Fruit fly (Drosophila melanogaster) whole organism, embryonic: ENCODE data around the gene CG12998.

Experiments used
- BtbVII ChIP-seq: fragments of 200-800 bp; sonication (Bioruptor generic); optimal IDR thresholded peaks from 3 replicates; lab custom pipeline; 2017; ENCODE audit warnings: missing biosample characterization, mild to moderate bottlenecking, missing genetic modification characterization
- CG10321 ChIP-seq: fragments of 200-800 bp; sonication (Bioruptor generic); IDR thresholded peaks from 2 replicates; pipeline ENCODE4 v1.3.6; 2022; ENCODE audit warnings: missing biosample characterization, missing genetic modification characterization
- CG10431 ChIP-seq: fragments of 200-800 bp; sonication (Bioruptor generic); optimal IDR thresholded peaks from 3 replicates; lab custom pipeline; 2018; ENCODE audit warnings: missing biosample characterization, mild to moderate bottlenecking, missing genetic modification characterization
- CG11456 ChIP-seq: fragments of 200-800 bp; sonication (Bioruptor generic); IDR thresholded peaks from 3 replicates; pipeline ENCODE4 v1.3.6; 2022; ENCODE audit warnings: missing biosample characterization, missing genetic modification characterization
- CG12155 ChIP-seq: fragments of 200-800 bp; sonication (Bioruptor generic); optimal IDR thresholded peaks from 3 replicates; lab custom pipeline; 2016; ENCODE audit warnings: missing biosample characterization, missing genetic modification characterization
- CG14667 ChIP-seq: fragments of 200-800 bp; sonication (Bioruptor generic); IDR thresholded peaks from 2 replicates; pipeline ENCODE4 v1.3.6; 2022; ENCODE audit warnings: missing biosample characterization, missing genetic modification characterization
- CG15269 ChIP-seq: fragments of 200-800 bp; sonication (Bioruptor generic); optimal IDR thresholded peaks from 2 replicates; lab custom pipeline; 2018; ENCODE audit warnings: missing biosample characterization, mild to moderate bottlenecking, missing genetic modification characterization, moderate library complexity
- CG16863 ChIP-seq: fragments of 200-800 bp; sonication (Bioruptor generic); optimal IDR thresholded peaks from 3 replicates; lab custom pipeline; 2016; ENCODE audit warnings: missing biosample characterization, missing genetic modification characterization
- CG17359 ChIP-seq: fragments of 200-800 bp; sonication (Bioruptor generic); optimal IDR thresholded peaks from 3 replicates; lab custom pipeline; 2018; ENCODE audit warnings: missing biosample characterization, mild to moderate bottlenecking, missing genetic modification characterization, moderate library complexity
- CG18764 ChIP-seq: fragments of 200-800 bp; sonication (Bioruptor generic); optimal IDR thresholded peaks from 3 replicates; lab custom pipeline; 2016; ENCODE audit warnings: missing biosample characterization, missing genetic modification characterization
- CG31224 ChIP-seq: fragments of 200-800 bp; sonication (Bioruptor generic); IDR thresholded peaks from 2 replicates; pipeline ENCODE4 v1.3.6; 2022; ENCODE audit warnings: missing biosample characterization, missing genetic modification characterization
- CG31365 ChIP-seq: fragments of 200-800 bp; sonication (Bioruptor generic); optimal IDR thresholded peaks from 2 replicates; lab custom pipeline; 2018; ENCODE audit warnings: missing biosample characterization, mild to moderate bottlenecking, missing genetic modification characterization
- CG3847 ChIP-seq: fragments of 200-800 bp; sonication (Bioruptor generic); IDR thresholded peaks from 2 replicates; pipeline ENCODE4 v1.3.6; 2022; ENCODE audit warnings: missing biosample characterization, missing genetic modification characterization
- CG43689 ChIP-seq: fragments of 200-800 bp; sonication (Bioruptor generic); IDR thresholded peaks from 2 replicates; pipeline ENCODE4 v1.3.6; 2022; ENCODE audit warnings: missing biosample characterization, missing genetic modification characterization
- CG4424 ChIP-seq: fragments of 200-800 bp; sonication (Bioruptor generic); optimal IDR thresholded peaks from 3 replicates; lab custom pipeline; 2016; ENCODE audit warnings: missing biosample characterization, missing genetic modification characterization
- CG6654 ChIP-seq: fragments of 200-800 bp; sonication (Bioruptor generic); optimal IDR thresholded peaks from 2 replicates; lab custom pipeline; 2017; ENCODE audit warnings: missing biosample characterization, mild to moderate bottlenecking, missing genetic modification characterization
- CG9609 ChIP-seq: fragments of 200-800 bp; sonication (Bioruptor generic); optimal IDR thresholded peaks from 3 replicates; lab custom pipeline; 2016; ENCODE audit warnings: missing biosample characterization, missing genetic modification characterization
- CG9797 ChIP-seq: fragments of 200-800 bp; sonication (Bioruptor generic); optimal IDR thresholded peaks from 3 replicates; lab custom pipeline; 2018; ENCODE audit warnings: missing biosample characterization, mild to moderate bottlenecking, missing genetic modification characterization
- Elba2 ChIP-seq: fragments of 200-800 bp; sonication (Bioruptor generic); optimal IDR thresholded peaks from 3 replicates; lab custom pipeline; 2016; ENCODE audit warnings: missing biosample characterization, missing genetic modification characterization
- Ets97D ChIP-seq: fragments of 200-800 bp; sonication (Bioruptor generic); optimal IDR thresholded peaks from 3 replicates; lab custom pipeline; 2016; ENCODE audit warnings: missing biosample characterization, missing genetic modification characterization
- Fer3 ChIP-seq: fragments of 200-800 bp; sonication (Bioruptor generic); optimal IDR thresholded peaks from 2 replicates; lab custom pipeline; 2018; ENCODE audit warnings: missing biosample characterization, mild to moderate bottlenecking, missing genetic modification characterization, moderate library complexity
- H15 ChIP-seq: fragments of 200-800 bp; sonication (Bioruptor generic); IDR thresholded peaks from 3 replicates; pipeline ENCODE4 v1.3.6; 2022; ENCODE audit warnings: missing biosample characterization, missing genetic modification characterization
- HLH4C ChIP-seq: fragments of 200-800 bp; sonication (Bioruptor generic); IDR thresholded peaks from 3 replicates; pipeline ENCODE4 v1.3.6; 2022; ENCODE audit warnings: missing biosample characterization, missing genetic modification characterization; ENCODE audit not compliant: partially characterized antibody
- Lhr ChIP-seq: fragments of 200-800 bp; sonication (Bioruptor generic); optimal IDR thresholded peaks from 3 replicates; lab custom pipeline; 2017; ENCODE audit warnings: mild to moderate bottlenecking, missing biosample characterization, missing genetic modification reagents, missing genetic modification characterization
- Lim3 ChIP-seq: fragments of 200-800 bp; sonication (Bioruptor generic); IDR thresholded peaks from 2 replicates; pipeline ENCODE4 v1.3.6; 2022; ENCODE audit warnings: missing biosample characterization, missing genetic modification characterization
- Max ChIP-seq: fragments of 200-800 bp; sonication (Bioruptor generic); optimal IDR thresholded peaks from 2 replicates; lab custom pipeline; 2016; ENCODE audit warnings: missing biosample characterization, mild to moderate bottlenecking, missing genetic modification characterization
- Nf-YB ChIP-seq: fragments of 200-800 bp; sonication (Bioruptor generic); optimal IDR thresholded peaks from 3 replicates; lab custom pipeline; 2019; ENCODE audit warnings: missing biosample characterization, mild to moderate bottlenecking, missing genetic modification characterization, moderate library complexity
- Opbp ChIP-seq: fragments of 200-800 bp; sonication (Bioruptor generic); IDR thresholded peaks from 3 replicates; pipeline ENCODE4 v1.3.6; 2022; ENCODE audit warnings: missing biosample characterization, missing genetic modification characterization; ENCODE audit not compliant: partially characterized antibody
- PHDP ChIP-seq: fragments of 200-800 bp; sonication (Bioruptor generic); optimal IDR thresholded peaks from 3 replicates; lab custom pipeline; 2018; ENCODE audit warnings: missing biosample characterization, mild to moderate bottlenecking, missing genetic modification characterization, moderate library complexity
- Rx ChIP-seq: fragments of 200-800 bp; sonication (Bioruptor generic); IDR thresholded peaks from 2 replicates; pipeline ENCODE4 v1.3.6; 2022; ENCODE audit warnings: missing biosample characterization, missing genetic modification characterization
- Sry-δ ChIP-seq: fragments of 200-800 bp; sonication (Bioruptor generic); optimal IDR thresholded peaks from 2 replicates; lab custom pipeline; 2016; ENCODE audit warnings: missing biosample characterization, missing genetic modification characterization
- Vsx1 ChIP-seq: fragments of 200-800 bp; sonication (Bioruptor generic); optimal IDR thresholded peaks from 2 replicates; lab custom pipeline; 2017; ENCODE audit warnings: missing biosample characterization, mild to moderate bottlenecking, missing genetic modification characterization, missing genetic modification reagents
- Xbp1 ChIP-seq: fragments of 200-800 bp; sonication (Bioruptor generic); optimal IDR thresholded peaks from 3 replicates; lab custom pipeline; 2016; ENCODE audit warnings: missing biosample characterization, mild to moderate bottlenecking, missing genetic modification characterization
- ac ChIP-seq: fragments of 200-800 bp; sonication (Bioruptor generic); optimal IDR thresholded peaks from 3 replicates; lab custom pipeline; 2017; ENCODE audit warnings: missing biosample characterization, mild to moderate bottlenecking, missing genetic modification characterization
- amos ChIP-seq: fragments of 200-800 bp; sonication (Bioruptor generic); IDR thresholded peaks from 2 replicates; pipeline ENCODE4 v1.3.6; 2022; ENCODE audit warnings: missing biosample characterization, missing genetic modification characterization; ENCODE audit not compliant: partially characterized antibody
- ash1 ChIP-seq: fragments of 200-800 bp; sonication (Bioruptor generic); optimal IDR thresholded peaks from 2 replicates; lab custom pipeline; 2018; ENCODE audit warnings: missing biosample characterization, mild to moderate bottlenecking, missing genetic modification characterization
- crc ChIP-seq: fragments of 200-800 bp; sonication (Bioruptor generic); optimal IDR thresholded peaks from 2 replicates; lab custom pipeline; 2016; ENCODE audit warnings: missing biosample characterization, missing genetic modification characterization
- dan ChIP-seq: fragments of 200-800 bp; sonication (Bioruptor generic); IDR thresholded peaks from 2 replicates; pipeline ENCODE4 v1.3.6; 2022; ENCODE audit warnings: missing biosample characterization, missing genetic modification characterization
- disco-r ChIP-seq: fragments of 200-800 bp; sonication (Bioruptor generic); optimal IDR thresholded peaks from 2 replicates; lab custom pipeline; 2016; ENCODE audit warnings: missing biosample characterization, missing genetic modification characterization
- exex ChIP-seq: fragments of 200-800 bp; sonication (Bioruptor generic); optimal IDR thresholded peaks from 4 replicates; lab custom pipeline; 2018; ENCODE audit warnings: missing biosample characterization, mild to moderate bottlenecking, missing genetic modification characterization, moderate library complexity
- fd102C ChIP-seq: fragments of 200-800 bp; sonication (Bioruptor generic); optimal IDR thresholded peaks from 2 replicates; lab custom pipeline; 2018; ENCODE audit warnings: missing biosample characterization, mild to moderate bottlenecking, missing genetic modification characterization, moderate library complexity
- grau ChIP-seq: fragments of 200-800 bp; optimal IDR thresholded peaks from 3 replicates; lab custom pipeline; 2019; ENCODE audit warnings: missing biosample characterization, mild to moderate bottlenecking, missing genetic modification characterization, moderate library complexity
- gro ChIP-seq: fragments of 200-800 bp; sonication (Bioruptor generic); optimal IDR thresholded peaks from 2 replicates; lab custom pipeline; 2016; ENCODE audit warnings: missing biosample characterization, missing genetic modification characterization
- gsb-n ChIP-seq: fragments of 200-800 bp; sonication (Bioruptor generic); optimal IDR thresholded peaks from 3 replicates; lab custom pipeline; 2018; ENCODE audit warnings: missing biosample characterization, mild to moderate bottlenecking, missing genetic modification characterization
- hbn ChIP-seq: fragments of 200-800 bp; sonication (Bioruptor generic); IDR thresholded peaks from 2 replicates; pipeline ENCODE4 v1.3.6; 2022; ENCODE audit warnings: missing biosample characterization, missing genetic modification characterization; ENCODE audit not compliant: partially characterized antibody
- lmd ChIP-seq: fragments of 200-800 bp; sonication (Bioruptor generic); IDR thresholded peaks from 2 replicates; pipeline ENCODE4 v1.3.6; 2022; ENCODE audit warnings: missing biosample characterization, missing genetic modification characterization
- pfk ChIP-seq: fragments of 200-800 bp; sonication (Bioruptor generic); optimal IDR thresholded peaks from 2 replicates; lab custom pipeline; 2018; ENCODE audit warnings: missing biosample characterization, mild to moderate bottlenecking, missing genetic modification characterization, moderate library complexity
- sc ChIP-seq, 3 experiments: fragments of >200 bp in 2 of 3; fragments of 200-800 bp in 1 of 3; sonication (Bioruptor generic) in 1 of 3; optimal IDR thresholded peaks; 2 replicates in 2 of 3; 3 replicates in 1 of 3; lab custom pipeline; 2017; ENCODE audit warnings: mild to moderate bottlenecking in 1 of 3, missing biosample characterization in 1 of 3, missing genetic modification characterization in 1 of 3, missing genetic modification reagents in 1 of 3
- sna ChIP-seq: fragments of 200-800 bp; sonication (Bioruptor generic); IDR thresholded peaks from 2 replicates; pipeline ENCODE4 v1.3.6; 2022; ENCODE audit warnings: missing biosample characterization, missing genetic modification characterization; ENCODE audit not compliant: partially characterized antibody
- tna ChIP-seq: fragments of 200-800 bp; sonication (Bioruptor generic); IDR thresholded peaks from 2 replicates; pipeline ENCODE4 v1.3.6; 2022; ENCODE audit warnings: missing biosample characterization, missing genetic modification characterization; ENCODE audit not compliant: partially characterized antibody
- trem ChIP-seq: fragments of 200-800 bp; optimal IDR thresholded peaks from 3 replicates; lab custom pipeline; 2019; ENCODE audit warnings: missing biosample characterization, mild to moderate bottlenecking, missing genetic modification characterization, moderate library complexity

CG12998 gene

DNA sequence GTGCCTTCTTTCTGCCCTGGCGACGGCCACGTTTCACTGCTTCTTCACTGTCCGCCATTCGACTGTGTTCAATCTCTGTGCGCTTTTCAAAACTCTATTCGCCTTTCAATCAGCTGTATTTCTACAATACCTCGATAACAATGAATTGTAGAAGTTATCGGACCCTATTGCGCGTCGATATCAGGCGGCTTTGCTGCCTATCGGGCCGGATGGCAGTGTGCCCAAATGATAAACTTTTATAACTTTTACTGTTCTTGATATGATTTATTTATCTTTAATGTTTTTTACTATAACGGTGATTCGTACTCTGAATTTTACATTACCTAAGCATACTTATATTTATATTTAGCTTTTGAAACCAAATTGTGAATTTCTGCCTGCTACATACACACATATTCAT is 26.4 kb downstream of the CG12998 start, which contains the start of gene CG8915 (continued):
- no peak for TF ChIP-seq CG6654
- TF ChIP-seq PHDP (tag; lab: Kevin White, UChicago): no peak
- TF ChIP-seq Xbp1 (GFP tag; lab: Kevin White, UChicago): no peak
- TF ChIP-seq CG9609: no peak
- TF ChIP-seq Fer3 (tag; lab: Kevin White, UChicago): no peak
- no peak for TF ChIP-seq CG43689 (GFP tag; lab: Robert Waterston, UW)
- no peak for TF ChIP-seq Rx (GFP tag; lab: Robert Waterston, UW)
- peak; percentile 46; the same call in 1 of the 2 replicates for TF ChIP-seq hbn (GFP tag; lab: Robert Waterston, UW)
- TF ChIP-seq crc (GFP tag; lab: Kevin White, UChicago): no peak
- TF ChIP-seq ash1 (GFP tag; lab: Kevin White, UChicago): no peak
- peak; percentile 68 for TF ChIP-seq sna (GFP tag; lab: Robert Waterston, UW)
- TF ChIP-seq CG31224: no peak
- no peak for TF ChIP-seq gsb-n
- peak; percentile 22 for TF ChIP-seq trem
- TF ChIP-seq CG10321 (GFP tag; lab: Robert Waterston, UW): no peak
- no peak for TF ChIP-seq Lim3 (GFP tag; lab: Robert Waterston, UW)
- TF ChIP-seq dan (GFP tag; lab: Robert Waterston, UW): no peak
- no peak for TF ChIP-seq Elba2 (GFP tag; lab: Kevin White, UChicago)
- no peak for TF ChIP-seq sc (optimal IDR thresholded peaks at IDR 0.05; lab: Kevin White, UChicago)
- TF ChIP-seq sc (GFP tag; optimal IDR thresholded peaks at IDR 0.05; lab: Kevin White, UChicago): no peak
- peak; percentile 47; the same call in 1 of the 2 replicates for TF ChIP-seq amos (GFP tag; lab: Robert Waterston, UW)
- no peak for TF ChIP-seq BtbVII (GFP tag; lab: Kevin White, UChicago)
- peak; percentile 66; the same call in 2 of the 3 replicates for TF ChIP-seq Opbp (GFP tag; lab: Robert Waterston, UW)
- peak; percentile 74 for TF ChIP-seq HLH4C (GFP tag; lab: Robert Waterston, UW)
- no peak for TF ChIP-seq exex (tag; lab: Kevin White, UChicago)
- no peak for TF ChIP-seq grau (tag; lab: Kevin White, UChicago)
- TF ChIP-seq CG18764 (GFP tag; lab: Kevin White, UChicago): no peak
- no peak for TF ChIP-seq ac (GFP tag; lab: Kevin White, UChicago)
- no peak for TF ChIP-seq fd102C (GFP tag; lab: Kevin White, UChicago)
- TF ChIP-seq H15 (GFP tag; lab: Robert Waterston, UW): no peak
- peak; percentile 35 for TF ChIP-seq Sry-δ (GFP tag; lab: Kevin White, UChicago)
- no peak for TF ChIP-seq CG17359 (tag; lab: Kevin White, UChicago)
- TF ChIP-seq gro (GFP tag; lab: Kevin White, UChicago): no peak
- no peak for TF ChIP-seq Nf-YB (GFP tag; lab: Kevin White, UChicago)
- TF ChIP-seq CG11456 (GFP tag; lab: Robert Waterston, UW): no peak
- TF ChIP-seq disco-r: no peak
- TF ChIP-seq CG31365 (tag; lab: Kevin White, UChicago): no peak
- TF ChIP-seq Vsx1 (GFP tag; lab: Kevin White, UChicago): no peak
- no peak for TF ChIP-seq Lhr (GFP tag; lab: Kevin White, UChicago)
- TF ChIP-seq CG12155 (GFP tag; lab: Kevin White, UChicago): no peak
- no peak for TF ChIP-seq CG3847 (GFP tag; lab: Robert Waterston, UW)
- TF ChIP-seq tna (GFP tag; lab: Robert Waterston, UW): peak; percentile 54
- no peak for TF ChIP-seq CG4424 (GFP tag; lab: Kevin White, UChicago)
- no peak for TF ChIP-seq Max (GFP tag; lab: Kevin White, UChicago)
- TF ChIP-seq CG16863 (GFP tag; lab: Kevin White, UChicago): no peak
- peak; percentile 9 for TF ChIP-seq Ets97D (GFP tag; lab: Kevin White, UChicago)
- no peak for TF ChIP-seq lmd
- TF ChIP-seq CG15269 (tag; lab: Kevin White, UChicago): no peak
- peak; percentile 48 for TF ChIP-seq CG9797
- no peak for TF ChIP-seq pfk (GFP tag; lab: Kevin White, UChicago)
- TF ChIP-seq CG14667 (GFP tag; lab: Robert Waterston, UW): no peak
- no peak for TF ChIP-seq CG10431 (GFP tag; lab: Kevin White, UChicago)
